Worm (Caenorhabditis elegans) whole organism, late embryonic: ENCODE results near the gene ZK742.3.

ENCODE experiments used
- F13H6.1 ChIP-seq: sonication (generic microtip); optimal IDR thresholded peaks from 2 replicates; lab custom pipeline; 2016; ENCODE audit warnings: missing genetic modification characterization, missing compliant biosample characterization
- ama-1 ChIP-seq: fragments of 150-350 bp; optimal IDR thresholded peaks from 2 replicates; lab custom pipeline; 2014
- dve-1 ChIP-seq: sonication (generic microtip); optimal IDR thresholded peaks from 2 replicates; lab custom pipeline; 2017; ENCODE audit warnings: antibody characterized with exemption, mild to moderate bottlenecking, missing genetic modification characterization, missing compliant biosample characterization
- pag-3 ChIP-seq: sonication (generic microtip); optimal IDR thresholded peaks from 2 replicates; lab custom pipeline; 2016; ENCODE audit warnings: missing compliant biosample characterization, missing genetic modification characterization, borderline replicate concordance
- pha-2 ChIP-seq: sonication (generic microtip); optimal IDR thresholded peaks from 2 replicates; lab custom pipeline; 2017; ENCODE audit warnings: mild to moderate bottlenecking, missing genetic modification characterization, missing compliant biosample characterization
- pha-4 ChIP-seq: fragments of 150-350 bp; optimal IDR thresholded peaks from 2 replicates; lab custom pipeline; 2018; ENCODE audit warnings: missing biosample characterization, missing genetic modification reagents, missing genetic modification characterization
- pqm-1 ChIP-seq: sonication (generic microtip); optimal IDR thresholded peaks from 2 replicates; lab custom pipeline; 2016; ENCODE audit warnings: missing genetic modification characterization, missing compliant biosample characterization
- unc-55 ChIP-seq: sonication (generic microtip); optimal IDR thresholded peaks from 2 replicates; lab custom pipeline; 2017; ENCODE audit warnings: missing biosample characterization, missing genetic modification reagents, missing genetic modification characterization

- TF ChIP-seq pha-2 (tag; lab: Kevin White, UChicago) (no peak), dve-1 (no peak), pag-3 (tag; lab: Kevin White, UChicago) (no peak), pha-4 (tag; lab: Kevin White, UChicago) (no peak), ama-1 (lab: Kevin White, UChicago) (no peak), unc-55 (GFP tag; lab: Kevin White, UChicago) (no peak), F13H6.1 (tag; lab: Kevin White, UChicago) (no peak), pqm-1 (tag; lab: Kevin White, UChicago) (no peak)
These were observed 29.8 kb upstream of the ZK742.3 start, which contains the start of gene C37C3.12 for ce11 chrV:7839485-7839884.
